Fruit fly (Drosophila melanogaster): ENCODE measurements around the gene CG1208.

CG1208 gene

DNA sequence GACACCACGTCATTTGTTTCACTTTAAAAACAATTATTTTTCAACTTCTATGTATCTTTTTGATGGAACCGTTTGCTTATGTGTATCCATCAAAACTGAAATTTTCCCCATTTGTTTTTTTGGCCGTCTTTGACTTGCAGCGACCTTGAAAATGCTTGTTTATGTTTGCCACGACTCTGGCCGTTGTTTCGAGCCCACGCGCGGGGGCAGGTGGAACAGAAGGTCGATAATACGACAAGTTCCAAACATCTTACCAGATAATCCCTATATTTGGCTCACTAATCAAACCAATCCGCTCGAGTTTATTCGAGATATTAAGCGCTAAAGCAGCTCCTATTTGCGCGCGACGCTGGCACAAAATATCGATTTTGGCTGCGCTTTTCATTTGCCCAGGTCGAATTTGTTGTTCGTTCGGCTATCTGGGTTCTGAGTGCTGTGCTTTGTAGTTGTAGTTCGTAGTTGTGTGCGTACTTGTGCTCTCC, 29.3 kb downstream of the CG1208 start:
- peak; percentile 39 for TF ChIP-seq exex (tag; optimal IDR thresholded peaks at IDR 0.05)
- peak; percentile 40 for TF ChIP-seq CG13894 (tag; optimal IDR thresholded peaks at IDR 0.05)
- TF ChIP-seq mirr (GFP tag; optimal IDR thresholded peaks at IDR 0.05) = peak; percentile 31
- TF ChIP-seq CG15269 (tag; optimal IDR thresholded peaks at IDR 0.05) = no peak
- TF ChIP-seq klu (GFP tag; IDR thresholded peaks at IDR 0.05) = no peak
- no peak for TF ChIP-seq CG1832 (GFP tag; optimal IDR thresholded peaks at IDR 0.05)
- peak; percentile 95 for TF ChIP-seq onecut (GFP tag; IDR thresholded peaks at IDR 0.05)
- TF ChIP-seq CG12071 (GFP tag; optimal IDR thresholded peaks at IDR 0.05) = no peak
- TF ChIP-seq mam (GFP tag; optimal IDR thresholded peaks at IDR 0.05) = no peak
- TF ChIP-seq Dip3 (GFP tag; optimal IDR thresholded peaks at IDR 0.05) = no peak
- peak; percentile 77 for TF ChIP-seq ftz-f1 (GFP tag; optimal IDR thresholded peaks at IDR 0.05)
- TF ChIP-seq HmgZ (tag; optimal IDR thresholded peaks at IDR 0.05) = peak; percentile 51
- no peak for TF ChIP-seq Mad (GFP tag; optimal IDR thresholded peaks at IDR 0.05)
- no peak for TF ChIP-seq D19B (GFP tag; optimal IDR thresholded peaks at IDR 0.05)
- TF ChIP-seq vfl (GFP tag; optimal IDR thresholded peaks at IDR 0.05) = no peak
- TF ChIP-seq CG13287 (GFP tag; IDR thresholded peaks at IDR 0.05; ENCODE audit: partially characterized antibody) = 0 out of 2 replicates have a peak, but pooled peaks have one; percentile 12
- peak; percentile 50; the same call in 1 of the 3 replicates for TF ChIP-seq sr (GFP tag; IDR thresholded peaks at IDR 0.05)
- peak; percentile 87; the same call in 3 of the 4 replicates for TF ChIP-seq chinmo (GFP tag; IDR thresholded peaks at IDR 0.05; ENCODE audit: partially characterized antibody)
- TF ChIP-seq gsb (GFP tag; IDR thresholded peaks at IDR 0.05) = no peak
- TF ChIP-seq CG18011 (GFP tag; optimal IDR thresholded peaks at IDR 0.05) = no peak
- TF ChIP-seq z (GFP tag; IDR thresholded peaks at IDR 0.05) = 0 out of 3 replicates have a peak, but pooled peaks have one; percentile 20
- no peak for TF ChIP-seq luna (GFP tag; optimal IDR thresholded peaks at IDR 0.05)
- TF ChIP-seq Deaf1 (tag; optimal IDR thresholded peaks at IDR 0.05) = peak; percentile 32
- peak; percentile 33 for TF ChIP-seq cg (GFP tag; optimal IDR thresholded peaks at IDR 0.05)
- no peak for TF ChIP-seq gsb-n (tag; optimal IDR thresholded peaks at IDR 0.05)
- TF ChIP-seq Hey (tag; optimal IDR thresholded peaks at IDR 0.05) = no peak

- no peak for TF ChIP-seq kah (GFP tag; optimal IDR thresholded peaks at IDR 0.05)
- TF ChIP-seq CG7745 (tag; optimal IDR thresholded peaks at IDR 0.05) = no peak
- TF ChIP-seq Med (GFP tag) = peak; percentile 67
- peak; percentile 22; the same call in 1 of the 2 replicates for TF ChIP-seq CG1024 (GFP tag; IDR thresholded peaks at IDR 0.05)
- TF ChIP-seq CG6791 (GFP tag; IDR thresholded peaks at IDR 0.05; ENCODE audit: partially characterized antibody) = no peak
- peak; percentile 72 for TF ChIP-seq CG7556 (GFP tag; optimal IDR thresholded peaks at IDR 0.05)
- TF ChIP-seq grn (GFP tag; optimal IDR thresholded peaks at IDR 0.05) = no peak
- TF ChIP-seq CG10209 (GFP tag; optimal IDR thresholded peaks at IDR 0.05) = peak; percentile 32
- TF ChIP-seq CG8359 (GFP tag; optimal IDR thresholded peaks at IDR 0.05; ENCODE audit: borderline replicate concordance) = no peak
- TF ChIP-seq row (GFP tag; IDR thresholded peaks at IDR 0.05) = peak; percentile 58
- TF ChIP-seq CG5180 (GFP tag; optimal IDR thresholded peaks at IDR 0.05) = no peak
- peak; percentile 31; the same call in 1 of the 2 replicates for TF ChIP-seq CG11696 (GFP tag; IDR thresholded peaks at IDR 0.05)
- peak; percentile 12 for TF ChIP-seq jumu (GFP tag; optimal IDR thresholded peaks at IDR 0.05)
- TF ChIP-seq CG31224 (GFP tag; IDR thresholded peaks at IDR 0.05) = peak; percentile 27; the same call in 1 of the 2 replicates
- peak; percentile 23; the same call in 1 of the 2 replicates for TF ChIP-seq sob (GFP tag; IDR thresholded peaks at IDR 0.05)
- no peak for TF ChIP-seq zf30C (GFP tag; optimal IDR thresholded peaks at IDR 0.05)
- TF ChIP-seq CG17612 (GFP tag; IDR thresholded peaks at IDR 0.05) = no peak
- peak; percentile 12 for TF ChIP-seq CG15011 (GFP tag; optimal IDR thresholded peaks at IDR 0.05)
- TF ChIP-seq tna (GFP tag; IDR thresholded peaks at IDR 0.05; ENCODE audit: partially characterized antibody) = no peak
- TF ChIP-seq bcd (GFP tag; optimal IDR thresholded peaks at IDR 0.05) = peak; percentile 48
- no peak for TF ChIP-seq CG11398 (GFP tag; optimal IDR thresholded peaks at IDR 0.05)
- TF ChIP-seq trh (GFP tag; optimal IDR thresholded peaks at IDR 0.05) = no peak
- no peak for TF ChIP-seq CG33557 (GFP tag; optimal IDR thresholded peaks at IDR 0.05)
- TF ChIP-seq bigmax (GFP tag; optimal IDR thresholded peaks at IDR 0.05) = no peak
Observed at dm6 chr3R:5861218-5861902, 29.9 kb downstream of the CG1208 start.
